Fruit fly (Drosophila melanogaster) whole organism, prepupa: ENCODE measurements around the gene Zmynd8.
A peak's percentile ranks its signal among the peaks of the same experiment; 100 is the strongest.

Source experiments
- Blimp-1 ChIP-seq: fragments of 200-800 bp; sonication (Bioruptor generic); optimal IDR thresholded peaks from 3 replicates; lab custom pipeline; 2017; ENCODE audit warnings: missing biosample characterization, missing genetic modification characterization, mild to moderate bottlenecking, moderate library complexity, missing genetic modification reagents
- CG10631 ChIP-seq: fragments of 200-800 bp; sonication (Bioruptor generic); optimal IDR thresholded peaks from 2 replicates; lab custom pipeline; 2016; ENCODE audit warnings: missing biosample characterization, missing genetic modification characterization
- CG10669 ChIP-seq: fragments of 200-800 bp; sonication (Bioruptor generic); optimal IDR thresholded peaks from 3 replicates; lab custom pipeline; 2018; ENCODE audit warnings: missing biosample characterization, mild to moderate bottlenecking, missing genetic modification characterization, moderate library complexity
- CG11762 ChIP-seq: fragments of 200-800 bp; sonication (Bioruptor generic); optimal IDR thresholded peaks from 3 replicates; lab custom pipeline; 2016; ENCODE audit warnings: missing biosample characterization, missing genetic modification characterization; ENCODE audit not compliant: insufficient read depth
- CG11902 ChIP-seq: fragments of 200-800 bp; sonication (Bioruptor generic); optimal IDR thresholded peaks from 3 replicates; lab custom pipeline; 2016; ENCODE audit warnings: missing biosample characterization, missing genetic modification characterization
- CG15336 ChIP-seq: fragments of 200-800 bp; sonication (Bioruptor generic); IDR thresholded peaks from 2 replicates; pipeline ENCODE4 v1.3.6; 2022; ENCODE audit warnings: missing biosample characterization, missing genetic modification characterization
- CG1621 ChIP-seq: fragments of 200-800 bp; sonication (Bioruptor generic); optimal IDR thresholded peaks from 3 replicates; lab custom pipeline; 2018; ENCODE audit warnings: missing biosample characterization, mild to moderate bottlenecking, missing genetic modification characterization
- CG16779 ChIP-seq: fragments of 200-800 bp; sonication (Bioruptor generic); optimal IDR thresholded peaks from 3 replicates; lab custom pipeline; 2017; ENCODE audit warnings: missing biosample characterization, mild to moderate bottlenecking, missing genetic modification characterization
- CG3032 ChIP-seq: fragments of 200-800 bp; optimal IDR thresholded peaks from 2 replicates; lab custom pipeline; 2019; ENCODE audit warnings: missing biosample characterization, mild to moderate bottlenecking, missing genetic modification characterization, moderate library complexity
- CG32006 ChIP-seq: fragments of 200-800 bp; sonication (Bioruptor generic); optimal IDR thresholded peaks from 3 replicates; lab custom pipeline; 2017; ENCODE audit warnings: missing biosample characterization, mild to moderate bottlenecking, missing genetic modification characterization
- CG34406 ChIP-seq: fragments of 200-800 bp; sonication (Bioruptor generic); optimal IDR thresholded peaks from 3 replicates; lab custom pipeline; 2016; ENCODE audit warnings: missing biosample characterization, missing genetic modification characterization
- CG3919 ChIP-seq: fragments of 200-800 bp; sonication (Bioruptor generic); optimal IDR thresholded peaks from 3 replicates; lab custom pipeline; 2016; ENCODE audit warnings: missing biosample characterization, missing genetic modification characterization
- CG4318 ChIP-seq: fragments of 200-800 bp; sonication (Bioruptor generic); optimal IDR thresholded peaks from 3 replicates; lab custom pipeline; 2017; ENCODE audit warnings: missing biosample characterization, mild to moderate bottlenecking, missing genetic modification characterization
- CG6163 ChIP-seq: fragments of 200-800 bp; sonication (Bioruptor generic); IDR thresholded peaks from 3 replicates; pipeline ENCODE4 v1.3.6; 2022; ENCODE audit warnings: missing biosample characterization, missing genetic modification characterization
- CG6276 ChIP-seq: fragments of 200-800 bp; sonication (Bioruptor generic); optimal IDR thresholded peaks from 2 replicates; lab custom pipeline; 2017; ENCODE audit warnings: missing biosample characterization, mild to moderate bottlenecking, missing genetic modification characterization
- CG6792 ChIP-seq: fragments of 200-800 bp; sonication (Bioruptor generic); optimal IDR thresholded peaks from 3 replicates; lab custom pipeline; 2016; ENCODE audit warnings: missing biosample characterization, missing genetic modification characterization
- CG6808 ChIP-seq: fragments of 200-800 bp; sonication (Bioruptor generic); optimal IDR thresholded peaks from 3 replicates; lab custom pipeline; 2017; ENCODE audit warnings: missing biosample characterization, missing genetic modification characterization, mild to moderate bottlenecking, moderate library complexity, missing genetic modification reagents
- CG7368 ChIP-seq: fragments of 200-800 bp; sonication (Bioruptor generic); optimal IDR thresholded peaks from 3 replicates; lab custom pipeline; 2016; ENCODE audit warnings: missing biosample characterization, missing genetic modification characterization
- CG8119 ChIP-seq: fragments of 200-800 bp; sonication (Bioruptor generic); IDR thresholded peaks from 3 replicates; pipeline ENCODE4 v1.3.6; 2022; ENCODE audit warnings: missing biosample characterization, missing genetic modification characterization
- CG8319 ChIP-seq: fragments of 200-800 bp; sonication (Bioruptor generic); optimal IDR thresholded peaks from 3 replicates; lab custom pipeline; 2016; ENCODE audit warnings: missing biosample characterization, missing genetic modification characterization
- CG8632 ChIP-seq: fragments of 200-800 bp; sonication (Bioruptor generic); optimal IDR thresholded peaks from 3 replicates; lab custom pipeline; 2016; ENCODE audit warnings: missing biosample characterization, missing genetic modification characterization
- CG9139 ChIP-seq: fragments of 200-800 bp; sonication (Bioruptor generic); optimal IDR thresholded peaks from 3 replicates; lab custom pipeline; 2017; ENCODE audit warnings: missing biosample characterization, mild to moderate bottlenecking, missing genetic modification characterization
- Eip75B ChIP-seq: fragments of 200-800 bp; sonication (Bioruptor generic); optimal IDR thresholded peaks from 3 replicates; lab custom pipeline; 2016; ENCODE audit warnings: missing biosample characterization, missing genetic modification characterization
- Eip78C ChIP-seq: fragments of 200-800 bp; sonication (Bioruptor generic); peaks from one replicate; lab custom pipeline; 2016; ENCODE audit warnings: missing biosample characterization, missing genetic modification characterization
- Ets96B ChIP-seq: fragments of 200-800 bp; optimal IDR thresholded peaks from 2 replicates; lab custom pipeline; 2019; ENCODE audit warnings: missing biosample characterization, mild to moderate bottlenecking, missing genetic modification characterization, moderate library complexity
- Gug ChIP-seq: fragments of 200-800 bp; sonication (Bioruptor generic); IDR thresholded peaks from 2 replicates; pipeline ENCODE4 v1.3.6; 2022; ENCODE audit warnings: missing biosample characterization, missing genetic modification characterization
- Hr38 ChIP-seq: sonication (Bioruptor generic); optimal IDR thresholded peaks from 2 replicates; lab custom pipeline; 2016; ENCODE audit warnings: missing biosample characterization, missing genetic modification characterization
- Hr4 ChIP-seq: fragments of 200-800 bp; sonication (Bioruptor generic); optimal IDR thresholded peaks from 3 replicates; lab custom pipeline; 2016; ENCODE audit warnings: missing biosample characterization, missing genetic modification characterization
- Lpt ChIP-seq: fragments of 200-800 bp; sonication (Bioruptor generic); optimal IDR thresholded peaks from 3 replicates; lab custom pipeline; 2016; ENCODE audit warnings: missing biosample characterization, missing genetic modification characterization
- OdsH ChIP-seq: fragments of 200-800 bp; sonication (Bioruptor generic); optimal IDR thresholded peaks from 3 replicates; lab custom pipeline; 2016; ENCODE audit warnings: missing biosample characterization, missing genetic modification characterization
- Sox102F ChIP-seq: fragments of 200-800 bp; sonication (Bioruptor generic); optimal IDR thresholded peaks from 2 replicates; lab custom pipeline; 2016; ENCODE audit warnings: missing biosample characterization, mild to moderate bottlenecking, missing genetic modification characterization
- Sox15 ChIP-seq: fragments of 200-800 bp; sonication (Bioruptor generic); optimal IDR thresholded peaks from 3 replicates; lab custom pipeline; 2016; ENCODE audit warnings: missing biosample characterization, missing genetic modification characterization
- achi ChIP-seq: fragments of 200-800 bp; sonication (Bioruptor generic); optimal IDR thresholded peaks from 3 replicates; lab custom pipeline; 2016; ENCODE audit warnings: missing biosample characterization, missing genetic modification characterization
- acj6 ChIP-seq: fragments of 200-800 bp; sonication (Bioruptor generic); optimal IDR thresholded peaks from 3 replicates; lab custom pipeline; 2016; ENCODE audit warnings: missing biosample characterization, missing genetic modification characterization
- cyc ChIP-seq: fragments of 200-800 bp; sonication (Bioruptor generic); optimal IDR thresholded peaks from 3 replicates; lab custom pipeline; 2016; ENCODE audit warnings: missing biosample characterization, missing genetic modification characterization
- esn ChIP-seq: fragments of 200-800 bp; sonication (Bioruptor generic); optimal IDR thresholded peaks from 2 replicates; lab custom pipeline; 2016; ENCODE audit warnings: missing biosample characterization, mild to moderate bottlenecking, missing genetic modification characterization, moderate library complexity
- fd59A ChIP-seq: fragments of 200-800 bp; sonication (Bioruptor generic); optimal IDR thresholded peaks from 2 replicates; lab custom pipeline; 2017; ENCODE audit warnings: missing biosample characterization, mild to moderate bottlenecking, missing genetic modification characterization, missing genetic modification reagents
- fkh ChIP-seq: fragments of 200-800 bp; sonication (Bioruptor generic); optimal IDR thresholded peaks from 3 replicates; lab custom pipeline; 2017; ENCODE audit warnings: missing biosample characterization, mild to moderate bottlenecking, missing genetic modification characterization, moderate library complexity
- lz ChIP-seq: fragments of 200-800 bp; sonication (Bioruptor generic); optimal IDR thresholded peaks from 3 replicates; lab custom pipeline; 2016; ENCODE audit warnings: missing biosample characterization, missing genetic modification characterization
- net ChIP-seq: fragments of 200-800 bp; sonication (Bioruptor generic); optimal IDR thresholded peaks from 3 replicates; lab custom pipeline; 2016; ENCODE audit warnings: missing biosample characterization, missing genetic modification characterization
- pdm3 ChIP-seq: fragments of 200-800 bp; sonication (Bioruptor generic); optimal IDR thresholded peaks from 3 replicates; lab custom pipeline; 2016; ENCODE audit warnings: missing biosample characterization, missing genetic modification characterization
- salr ChIP-seq, 2 experiments: fragments of 200-800 bp; sonication (Bioruptor generic); optimal IDR thresholded peaks; 3 replicates each; lab custom pipeline; 2016 to 2018; ENCODE audit warnings: missing biosample characterization in 2 of 2, missing genetic modification characterization in 2 of 2, mild to moderate bottlenecking in 1 of 2
- spab ChIP-seq: fragments of 200-800 bp; sonication (Bioruptor generic); optimal IDR thresholded peaks from 2 replicates; lab custom pipeline; 2017; ENCODE audit warnings: missing biosample characterization, mild to moderate bottlenecking, missing genetic modification characterization, missing genetic modification reagents
- ss ChIP-seq, 2 experiments: fragments of 200-800 bp; sonication (Bioruptor generic); optimal IDR thresholded peaks; 2 replicates in 1 of 2; 3 replicates in 1 of 2; lab custom pipeline; 2017 to 2018; ENCODE audit warnings: mild to moderate bottlenecking in 2 of 2, missing biosample characterization in 2 of 2, missing genetic modification characterization in 2 of 2, moderate library complexity in 1 of 2
- svp ChIP-seq: fragments of 200-800 bp; sonication (Bioruptor generic); peaks from one replicate; lab custom pipeline; 2016; ENCODE audit warnings: missing biosample characterization, missing genetic modification characterization

The Zmynd8 gene

dm6 chr3R:31680773-31681172 is 11.5 kb downstream of the Zmynd8 start (continued):
- peak; percentile 99 for TF ChIP-seq CG8119 (GFP tag; lab: Robert Waterston, UW)
- peak; percentile 95 for TF ChIP-seq CG3919 (GFP tag; lab: Kevin White, UChicago)
- TF ChIP-seq Hr4 (GFP tag; lab: Kevin White, UChicago) = peak; percentile 98
- peak; percentile 89 for TF ChIP-seq CG16779 (tag; lab: Kevin White, UChicago)
- peak; percentile 77 for TF ChIP-seq CG8632 (GFP tag; lab: Kevin White, UChicago)
- peak; percentile 96 for TF ChIP-seq Eip78C (GFP tag; lab: Kevin White, UChicago)
- peak; percentile 94 for TF ChIP-seq achi (GFP tag; lab: Kevin White, UChicago)
- TF ChIP-seq pdm3 (GFP tag; lab: Kevin White, UChicago) = peak; percentile 94
- TF ChIP-seq CG6276 (GFP tag; lab: Kevin White, UChicago) = peak; percentile 98
- TF ChIP-seq CG32006 = peak; percentile 98
- peak; percentile 83 for TF ChIP-seq lz (GFP tag; lab: Kevin White, UChicago)
- peak; percentile 82 for TF ChIP-seq CG3032 (tag; lab: Kevin White, UChicago)
- TF ChIP-seq CG8319 (GFP tag; lab: Kevin White, UChicago) = peak; percentile 73
- TF ChIP-seq Gug = peak; percentile 96
- TF ChIP-seq CG6163 (GFP tag; lab: Robert Waterston, UW) = peak; percentile 97
- TF ChIP-seq Lpt = peak; percentile 97
- TF ChIP-seq CG6792 (GFP tag; lab: Kevin White, UChicago) = peak; percentile 79
- TF ChIP-seq CG1621 = peak; percentile 83
- TF ChIP-seq ss (GFP tag; optimal IDR thresholded peaks at IDR 0.05; lab: Kevin White, UChicago) = peak; percentile 34 to 75
- TF ChIP-seq Sox15 (GFP tag; lab: Kevin White, UChicago) = peak; percentile 44

DNA sequence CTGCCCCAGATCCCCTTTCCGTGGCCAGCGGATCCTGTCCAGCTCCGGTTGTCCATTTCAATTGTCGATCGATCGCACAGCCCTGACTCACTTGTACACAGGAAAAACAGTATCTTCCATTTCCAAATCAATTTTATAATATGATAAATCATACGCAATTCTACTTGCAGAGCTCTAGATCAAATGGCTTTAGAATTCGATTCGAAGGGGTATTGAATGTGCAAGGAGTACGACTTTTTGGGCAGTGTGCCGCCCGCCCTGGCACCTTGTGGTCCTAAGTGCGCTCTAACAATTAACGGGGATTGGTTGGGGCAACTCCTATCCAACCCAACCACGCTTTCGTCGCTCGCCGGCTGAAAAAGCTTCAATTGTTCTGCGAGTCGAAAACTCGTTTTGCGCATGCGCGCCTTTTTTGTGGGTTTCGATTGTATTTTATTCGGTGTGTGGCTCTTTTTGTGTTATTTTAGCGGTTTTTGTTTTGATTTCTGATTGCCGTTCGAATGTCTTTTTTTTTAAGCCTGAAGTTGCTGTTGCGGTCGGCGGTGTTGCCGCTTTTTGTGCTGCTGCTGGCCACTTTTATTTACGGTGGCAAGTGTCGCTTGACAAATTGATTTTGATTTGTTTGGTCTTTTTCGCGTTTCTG is 13.0 kb downstream of the Zmynd8 start:
- TF ChIP-seq CG11762 (GFP tag; lab: Kevin White, UChicago) = peak; percentile 38
- TF ChIP-seq svp (GFP tag; lab: Kevin White, UChicago) = peak; percentile 92
- peak; percentile 18 for TF ChIP-seq CG8632 (GFP tag; lab: Kevin White, UChicago)
- TF ChIP-seq Lpt = peak; percentile 79
- TF ChIP-seq Ets96B = peak; percentile 50
- peak; percentile 34 for TF ChIP-seq spab (GFP tag; lab: Kevin White, UChicago)
- peak; percentile 39 for TF ChIP-seq fd59A (GFP tag; lab: Kevin White, UChicago)
- TF ChIP-seq CG6808 (GFP tag; lab: Kevin White, UChicago) = peak; percentile 40
- TF ChIP-seq Eip75B (GFP tag; lab: Kevin White, UChicago) = peak; percentile 72
- TF ChIP-seq achi (GFP tag; lab: Kevin White, UChicago) = peak; percentile 69
- TF ChIP-seq Hr4 (GFP tag; lab: Kevin White, UChicago) = peak; percentile 93
- peak; percentile 44 for TF ChIP-seq CG11902 (GFP tag; lab: Kevin White, UChicago)
- TF ChIP-seq CG6163 (GFP tag; lab: Robert Waterston, UW) = peak; percentile 85
- TF ChIP-seq lz (GFP tag; lab: Kevin White, UChicago) = peak; percentile 77
- TF ChIP-seq CG7368 (GFP tag; lab: Kevin White, UChicago) = peak; percentile 54
- peak; percentile 76 for TF ChIP-seq acj6
- TF ChIP-seq CG10669 = peak; percentile 26
- TF ChIP-seq net (GFP tag; lab: Kevin White, UChicago) = peak; percentile 72
- TF ChIP-seq fkh (GFP tag; lab: Kevin White, UChicago) = no peak
- TF ChIP-seq CG16779 (tag; lab: Kevin White, UChicago) = peak; percentile 41
- peak in 1 of 2 experiments; percentile 73 for TF ChIP-seq salr (GFP tag; optimal IDR thresholded peaks at IDR 0.05; lab: Kevin White, UChicago)
- peak; percentile 80 for TF ChIP-seq pdm3 (GFP tag; lab: Kevin White, UChicago)
- peak; percentile 73 for TF ChIP-seq cyc (GFP tag; lab: Kevin White, UChicago)
- TF ChIP-seq Sox102F (GFP tag; lab: Kevin White, UChicago) = peak; percentile 79
- TF ChIP-seq CG1621 = no peak
- TF ChIP-seq Eip78C (GFP tag; lab: Kevin White, UChicago) = peak; percentile 88
- peak; percentile 53 to 71 for TF ChIP-seq ss (GFP tag; optimal IDR thresholded peaks at IDR 0.05; lab: Kevin White, UChicago)
- TF ChIP-seq CG10631 = peak; percentile 59
- TF ChIP-seq Gug = peak; percentile 67
- peak; percentile 9 for TF ChIP-seq CG9139 (GFP tag; lab: Kevin White, UChicago)
- peak; percentile 79 for TF ChIP-seq OdsH (GFP tag; lab: Kevin White, UChicago)
- peak; percentile 34 for TF ChIP-seq CG3032 (tag; lab: Kevin White, UChicago)
- peak; percentile 39 for TF ChIP-seq Blimp-1 (GFP tag; lab: Kevin White, UChicago)
- peak; percentile 84 for TF ChIP-seq CG6276 (GFP tag; lab: Kevin White, UChicago)
- peak; percentile 91 for TF ChIP-seq CG15336 (GFP tag; lab: Robert Waterston, UW)
- no peak for TF ChIP-seq CG8319 (GFP tag; lab: Kevin White, UChicago)
- TF ChIP-seq Hr38 (GFP tag; lab: Kevin White, UChicago) = no peak
- TF ChIP-seq esn (GFP tag; lab: Kevin White, UChicago) = peak; percentile 80
- TF ChIP-seq CG4318 (GFP tag; lab: Kevin White, UChicago) = peak; percentile 82
- no peak for TF ChIP-seq Sox15 (GFP tag; lab: Kevin White, UChicago)
- peak; percentile 42 for TF ChIP-seq CG34406 (GFP tag; lab: Kevin White, UChicago)
